Fruit fly (Drosophila melanogaster) whole organism, embryonic: ENCODE results near the gene CG7054.

Experiments
- Atf6 ChIP-seq: fragments of 200-800 bp; sonication (Bioruptor generic); IDR thresholded peaks from 2 replicates; pipeline ENCODE4 v1.3.6; 2022; ENCODE audit warnings: missing biosample characterization, missing genetic modification characterization
- B-H2 ChIP-seq: fragments of 200-800 bp; sonication (Bioruptor generic); optimal IDR thresholded peaks from 2 replicates; lab custom pipeline; 2018; ENCODE audit warnings: missing biosample characterization, mild to moderate bottlenecking, missing genetic modification characterization
- CG10979 ChIP-seq: fragments of 200-800 bp; sonication (Bioruptor generic); optimal IDR thresholded peaks from 2 replicates; lab custom pipeline; 2018; ENCODE audit warnings: missing biosample characterization, mild to moderate bottlenecking, missing genetic modification characterization, moderate library complexity
- CG11456 ChIP-seq: fragments of 200-800 bp; sonication (Bioruptor generic); IDR thresholded peaks from 3 replicates; pipeline ENCODE4 v1.3.6; 2022; ENCODE audit warnings: missing biosample characterization, missing genetic modification characterization
- CG12219 ChIP-seq: fragments of 200-800 bp; sonication (Bioruptor generic); optimal IDR thresholded peaks from 3 replicates; lab custom pipeline; 2018; ENCODE audit warnings: missing biosample characterization, mild to moderate bottlenecking, missing genetic modification characterization
- CG12659 ChIP-seq: fragments of 200-800 bp; sonication (Bioruptor generic); optimal IDR thresholded peaks from 3 replicates; lab custom pipeline; 2017; ENCODE audit warnings: mild to moderate bottlenecking, missing biosample characterization, missing genetic modification reagents, missing genetic modification characterization
- CG13296 ChIP-seq: fragments of 200-800 bp; sonication (Bioruptor generic); optimal IDR thresholded peaks from 3 replicates; lab custom pipeline; 2018; ENCODE audit warnings: missing biosample characterization, mild to moderate bottlenecking, missing genetic modification characterization
- CG13424 ChIP-seq: fragments of 200-800 bp; sonication (Bioruptor generic); optimal IDR thresholded peaks from 2 replicates; lab custom pipeline; 2019; ENCODE audit warnings: missing biosample characterization, mild to moderate bottlenecking, missing genetic modification characterization, moderate library complexity
- CG14710 ChIP-seq: fragments of 200-800 bp; sonication (Bioruptor generic); optimal IDR thresholded peaks from 3 replicates; lab custom pipeline; 2019; ENCODE audit warnings: missing biosample characterization, mild to moderate bottlenecking, missing genetic modification characterization, moderate library complexity
- CG15514 ChIP-seq: fragments of 200-800 bp; sonication (Bioruptor generic); optimal IDR thresholded peaks from 3 replicates; lab custom pipeline; 2017; ENCODE audit warnings: missing biosample characterization, missing genetic modification characterization, mild to moderate bottlenecking, moderate library complexity, missing genetic modification reagents
- CG16815 ChIP-seq: fragments of 200-800 bp; sonication (Bioruptor generic); optimal IDR thresholded peaks from 3 replicates; lab custom pipeline; 2017; ENCODE audit warnings: missing biosample characterization, mild to moderate bottlenecking, missing genetic modification characterization
- CG17361 ChIP-seq: fragments of 200-800 bp; sonication (Bioruptor generic); IDR thresholded peaks from 3 replicates; pipeline ENCODE4 v1.3.6; 2022; ENCODE audit warnings: missing biosample characterization, missing genetic modification characterization
- CG17829 ChIP-seq: fragments of 200-800 bp; optimal IDR thresholded peaks from 2 replicates; lab custom pipeline; 2019; ENCODE audit warnings: missing biosample characterization, mild to moderate bottlenecking, missing genetic modification characterization, moderate library complexity
- CG18599 ChIP-seq: fragments of 200-800 bp; sonication (Bioruptor generic); optimal IDR thresholded peaks from 3 replicates; lab custom pipeline; 2017; ENCODE audit warnings: missing biosample characterization, missing genetic modification characterization, mild to moderate bottlenecking, moderate library complexity, missing genetic modification reagents
- CG2120 ChIP-seq: fragments of 200-800 bp; sonication (Bioruptor generic); optimal IDR thresholded peaks from 3 replicates; lab custom pipeline; 2016; ENCODE audit warnings: missing biosample characterization, missing genetic modification characterization
- CG2678 ChIP-seq: fragments of 200-800 bp; sonication (Bioruptor generic); optimal IDR thresholded peaks from 3 replicates; lab custom pipeline; 2019; ENCODE audit warnings: missing biosample characterization, mild to moderate bottlenecking, missing genetic modification characterization, moderate library complexity
- CG2712 ChIP-seq: fragments of 200-800 bp; optimal IDR thresholded peaks from 3 replicates; lab custom pipeline; 2019; ENCODE audit warnings: missing biosample characterization, mild to moderate bottlenecking, missing genetic modification characterization, moderate library complexity
- CG30403 ChIP-seq: fragments of 200-800 bp; sonication (Bioruptor generic); optimal IDR thresholded peaks from 3 replicates; lab custom pipeline; 2016; ENCODE audit warnings: missing biosample characterization, missing genetic modification characterization
- CG31441 ChIP-seq: fragments of 200-800 bp; sonication (Bioruptor generic); IDR thresholded peaks from 2 replicates; pipeline ENCODE4 v1.3.6; 2022; ENCODE audit warnings: missing biosample characterization, missing genetic modification characterization
- CG6689 ChIP-seq: fragments of 200-800 bp; sonication (Bioruptor generic); IDR thresholded peaks from 2 replicates; pipeline ENCODE4 v1.3.6; 2022; ENCODE audit warnings: missing biosample characterization, missing genetic modification characterization
- CG7556 ChIP-seq: fragments of 200-800 bp; sonication (Bioruptor generic); optimal IDR thresholded peaks from 2 replicates; lab custom pipeline; 2017; ENCODE audit warnings: missing biosample characterization, mild to moderate bottlenecking, missing genetic modification characterization
- CG9727 ChIP-seq: fragments of 200-800 bp; sonication (Bioruptor generic); optimal IDR thresholded peaks from 3 replicates; lab custom pipeline; 2017; ENCODE audit warnings: missing biosample characterization, mild to moderate bottlenecking, missing genetic modification characterization
- Chrac-16 ChIP-seq: fragments of 200-800 bp; sonication (Bioruptor generic); optimal IDR thresholded peaks from 3 replicates; lab custom pipeline; 2016; ENCODE audit warnings: missing biosample characterization, missing genetic modification characterization
- CoRest ChIP-seq: fragments of 200-800 bp; sonication (Bioruptor generic); optimal IDR thresholded peaks from 3 replicates; lab custom pipeline; 2018; ENCODE audit warnings: missing biosample characterization, mild to moderate bottlenecking, missing genetic modification characterization, moderate library complexity
- Ets65A ChIP-seq: fragments of 200-800 bp; sonication (Bioruptor generic); peaks from one replicate; lab custom pipeline; 2016; ENCODE audit warnings: missing biosample characterization, missing genetic modification characterization
- Fer1 ChIP-seq: fragments of 200-800 bp; sonication (Bioruptor generic); optimal IDR thresholded peaks from 2 replicates; lab custom pipeline; 2017; ENCODE audit warnings: missing biosample characterization, mild to moderate bottlenecking, missing genetic modification characterization
- Hr51 ChIP-seq, 2 experiments: fragments of 200-800 bp; sonication (Bioruptor generic); optimal IDR thresholded peaks; 2 replicates in 1 of 2; 3 replicates in 1 of 2; lab custom pipeline; 2016 to 2018; ENCODE audit warnings: missing biosample characterization in 2 of 2, missing genetic modification characterization in 2 of 2, mild to moderate bottlenecking in 1 of 2, moderate library complexity in 1 of 2
- Kr ChIP-seq: fragments of 200-800 bp; sonication (Bioruptor generic); optimal IDR thresholded peaks from 2 replicates; lab custom pipeline; 2017; ENCODE audit warnings: missing biosample characterization, mild to moderate bottlenecking, missing genetic modification characterization
- Max ChIP-seq: fragments of 200-800 bp; sonication (Bioruptor generic); optimal IDR thresholded peaks from 2 replicates; lab custom pipeline; 2016; ENCODE audit warnings: missing biosample characterization, mild to moderate bottlenecking, missing genetic modification characterization
- Med ChIP-seq: fragments of 200-800 bp; sonication (Bioruptor generic); peaks from one replicate; lab custom pipeline; 2016; ENCODE audit warnings: missing biosample characterization, missing genetic modification characterization, mild to moderate bottlenecking, inconsistent platforms, moderate library complexity
- Nf-YC ChIP-seq: fragments of 200-800 bp; optimal IDR thresholded peaks from 3 replicates; lab custom pipeline; 2019; ENCODE audit warnings: missing biosample characterization, mild to moderate bottlenecking, missing genetic modification characterization, moderate library complexity
- Pdp1 ChIP-seq, 2 experiments: fragments of 200-800 bp; sonication (Bioruptor generic); optimal IDR thresholded peaks; 3 replicates each; lab custom pipeline; 2016; ENCODE audit warnings: missing biosample characterization in 2 of 2, missing genetic modification characterization in 2 of 2, mild to moderate bottlenecking in 1 of 2, moderate library complexity in 1 of 2
- Sox102F ChIP-seq: fragments of 200-800 bp; sonication (Bioruptor generic); optimal IDR thresholded peaks from 2 replicates; lab custom pipeline; 2018; ENCODE audit warnings: missing biosample characterization, mild to moderate bottlenecking, missing genetic modification characterization, moderate library complexity
- Stat92E ChIP-seq, 3 experiments: fragments of >200 bp in 2 of 3; fragments of 200-800 bp in 1 of 3; sonication (Bioruptor generic) in 1 of 3; optimal IDR thresholded peaks; 2 replicates each; lab custom pipeline; 2017 to 2019; ENCODE audit warnings: missing biosample characterization in 3 of 3, missing genetic modification characterization in 3 of 3, mild to moderate bottlenecking in 1 of 3, moderate library complexity in 1 of 3
- bcd ChIP-seq: fragments of 200-800 bp; sonication (Bioruptor generic); optimal IDR thresholded peaks from 2 replicates; lab custom pipeline; 2017; ENCODE audit warnings: missing biosample characterization, mild to moderate bottlenecking, missing genetic modification characterization
- chn ChIP-seq: fragments of 200-800 bp; sonication (Bioruptor generic); optimal IDR thresholded peaks from 2 replicates; lab custom pipeline; 2016; ENCODE audit warnings: missing biosample characterization, missing genetic modification characterization
- disco-r ChIP-seq: fragments of 200-800 bp; sonication (Bioruptor generic); optimal IDR thresholded peaks from 2 replicates; lab custom pipeline; 2016; ENCODE audit warnings: missing biosample characterization, missing genetic modification characterization
- ind ChIP-seq: fragments of 200-800 bp; sonication (Bioruptor generic); optimal IDR thresholded peaks from 3 replicates; lab custom pipeline; 2016; ENCODE audit warnings: missing biosample characterization, missing genetic modification characterization
- nmo ChIP-seq: fragments of 200-800 bp; sonication (Bioruptor generic); optimal IDR thresholded peaks from 2 replicates; lab custom pipeline; 2018; ENCODE audit warnings: missing biosample characterization, mild to moderate bottlenecking, missing genetic modification characterization, moderate library complexity
- prd ChIP-seq, 3 experiments: fragments of >200 bp in 2 of 3; fragments of 200-800 bp in 1 of 3; sonication (Bioruptor generic) in 1 of 3; optimal IDR thresholded peaks in 2 of 3; IDR thresholded peaks in 1 of 3; 2 replicates in 2 of 3; 3 replicates in 1 of 3; pipeline versions ENCODE4 v1.3.6 to Lab custom; 2017 to 2022; ENCODE audit warnings: missing biosample characterization in 1 of 3, missing genetic modification characterization in 1 of 3
- pzg ChIP-seq: fragments of 200-800 bp; sonication (Bioruptor generic); optimal IDR thresholded peaks from 3 replicates; lab custom pipeline; 2018; ENCODE audit warnings: missing biosample characterization, mild to moderate bottlenecking, missing genetic modification characterization, moderate library complexity
- run ChIP-seq: fragments of 200-800 bp; sonication (Bioruptor generic); optimal IDR thresholded peaks from 3 replicates; lab custom pipeline; 2018; ENCODE audit warnings: missing biosample characterization, mild to moderate bottlenecking, missing genetic modification characterization
- sens ChIP-seq: fragments of 200-800 bp; sonication (Bioruptor generic); peaks from one replicate; lab custom pipeline; 2016; ENCODE audit warnings: missing biosample characterization, missing genetic modification characterization
- sima ChIP-seq: fragments of 200-800 bp; sonication (Bioruptor generic); optimal IDR thresholded peaks from 2 replicates; lab custom pipeline; 2016; ENCODE audit warnings: missing biosample characterization, missing genetic modification characterization
- yki ChIP-seq: fragments of >200 bp; optimal IDR thresholded peaks from 3 replicates; lab custom pipeline; 2018

Gene CG7054

dm6 chr3R:22455335-22455985, 9.3 kb upstream of the CG7054 start (continued):
- TF ChIP-seq CG17361 (GFP tag; lab: Robert Waterston, UW) = peak; percentile 55; the same call in 2 of the 3 replicates
- TF ChIP-seq B-H2 (GFP tag; lab: Kevin White, UChicago) = no peak
- TF ChIP-seq CoRest (tag; lab: Kevin White, UChicago) = peak; percentile 14
- no peak for TF ChIP-seq chn (GFP tag; lab: Kevin White, UChicago)
- TF ChIP-seq CG6689 (GFP tag; lab: Robert Waterston, UW) = no peak
- TF ChIP-seq yki (lab: Kevin White, UChicago) = no peak
- TF ChIP-seq CG16815 (GFP tag; lab: Kevin White, UChicago) = peak; percentile 6
- peak; percentile 25 for TF ChIP-seq CG7556 (GFP tag; lab: Kevin White, UChicago)
- TF ChIP-seq pzg = no peak
- TF ChIP-seq Stat92E (GFP tag; optimal IDR thresholded peaks at IDR 0.05; lab: Kevin White, UChicago) = no peak
- TF ChIP-seq Ets65A (GFP tag; lab: Kevin White, UChicago) = peak; percentile 90
- no peak for TF ChIP-seq CG14710 (tag; lab: Kevin White, UChicago)
- TF ChIP-seq Pdp1 (GFP tag; optimal IDR thresholded peaks at IDR 0.05; lab: Kevin White, UChicago) = peak in 1 of 2 experiments; percentile 3
- no peak for TF ChIP-seq CG11456 (GFP tag; lab: Robert Waterston, UW)
- no peak for TF ChIP-seq CG12219
- peak in 1 of 2 experiments; percentile 2 for TF ChIP-seq Hr51 (GFP tag; optimal IDR thresholded peaks at IDR 0.05; lab: Kevin White, UChicago)
- peak; percentile 36 for TF ChIP-seq Med
- no peak for TF ChIP-seq CG17829 (tag; lab: Kevin White, UChicago)
- peak; percentile 0 for TF ChIP-seq CG12659
- peak; percentile 66 for TF ChIP-seq sens
- TF ChIP-seq ind (GFP tag; lab: Kevin White, UChicago) = peak; percentile 9
- TF ChIP-seq CG10979 (tag; lab: Kevin White, UChicago) = peak; percentile 5
- no peak for TF ChIP-seq disco-r (GFP tag; lab: Kevin White, UChicago)
- no peak for TF ChIP-seq Kr (GFP tag; lab: Kevin White, UChicago)
- TF ChIP-seq run (tag; lab: Kevin White, UChicago) = no peak
- no peak for TF ChIP-seq Fer1 (GFP tag; lab: Kevin White, UChicago)
- TF ChIP-seq sima = no peak
- TF ChIP-seq Atf6 (GFP tag; lab: Robert Waterston, UW) = no peak
- no peak for TF ChIP-seq CG13424 (tag; lab: Kevin White, UChicago)
- TF ChIP-seq prd (optimal IDR thresholded peaks at IDR 0.05; lab: Kevin White, UChicago) = no peak
- TF ChIP-seq prd (GFP tag; IDR thresholded peaks at IDR 0.05; lab: Robert Waterston, UW) = peak; percentile 30; the same call in 1 of the 3 replicates
- peak; percentile 1 for TF ChIP-seq CG13296
- TF ChIP-seq bcd (GFP tag; lab: Kevin White, UChicago) = peak; percentile 12
- TF ChIP-seq Sox102F (GFP tag; lab: Kevin White, UChicago) = peak; percentile 7
- TF ChIP-seq nmo (GFP tag; lab: Kevin White, UChicago) = peak; percentile 20
- peak; percentile 9 for TF ChIP-seq CG18599 (GFP tag; lab: Kevin White, UChicago)
- peak; percentile 4 for TF ChIP-seq CG2712
- peak; percentile 15 for TF ChIP-seq CG9727 (GFP tag; lab: Kevin White, UChicago)
- no peak for TF ChIP-seq Nf-YC (tag; lab: Kevin White, UChicago)
- TF ChIP-seq CG2120 (GFP tag; lab: Kevin White, UChicago) = peak; percentile 4
- TF ChIP-seq Chrac-16 (GFP tag; lab: Kevin White, UChicago) = peak; percentile 2
- TF ChIP-seq CG15514 (GFP tag; lab: Kevin White, UChicago) = peak; percentile 24
- TF ChIP-seq CG31441 = 0 out of 2 replicates have a peak, but pooled peaks have one; percentile 26
- TF ChIP-seq Max (GFP tag; lab: Kevin White, UChicago) = no peak
- TF ChIP-seq CG2678 = peak; percentile 33
- TF ChIP-seq CG30403 = peak; percentile 32
- TF ChIP-seq, all 482 proteins: peak for 41
